Fruit fly (Drosophila melanogaster) S2 (cell line): ENCODE results near the gene CG31875.

ENCODE experiments used
- CG8478 ChIP-seq: fragments of >200 bp; optimal IDR thresholded peaks from 2 replicates; lab custom pipeline; 2018
- CTCF ChIP-seq, 2 experiments: fragments of >200 bp; optimal IDR thresholded peaks; 2 replicates each; lab custom pipeline; 2018

- TF ChIP-seq CTCF (optimal IDR thresholded peaks at IDR 0.05; lab: Kevin White, UChicago) (no peak), CG8478 (lab: Kevin White, UChicago) (no peak)
These were observed 53.1 kb downstream of the CG31875 start for dm6 chr2L:9949178-9950062.
